Worm (Caenorhabditis elegans) whole organism, L3 larva: ENCODE measurements around the gene mltn-7.

Experiments
- fos-1 ChIP-seq: fragments of 150-350 bp; optimal IDR thresholded peaks from 2 replicates; lab custom pipeline; 2014; ENCODE audit warnings: missing biosample characterization, missing genetic modification characterization
- nhr-23 ChIP-seq: fragments of 150-350 bp; optimal IDR thresholded peaks from 2 replicates; lab custom pipeline; 2014; ENCODE audit warnings: missing biosample characterization, missing genetic modification reagents, missing genetic modification characterization
- nhr-28 ChIP-seq: fragments of 150-350 bp; optimal IDR thresholded peaks from 2 replicates; lab custom pipeline; 2014; ENCODE audit warnings: missing biosample characterization, missing genetic modification characterization

DNA sequence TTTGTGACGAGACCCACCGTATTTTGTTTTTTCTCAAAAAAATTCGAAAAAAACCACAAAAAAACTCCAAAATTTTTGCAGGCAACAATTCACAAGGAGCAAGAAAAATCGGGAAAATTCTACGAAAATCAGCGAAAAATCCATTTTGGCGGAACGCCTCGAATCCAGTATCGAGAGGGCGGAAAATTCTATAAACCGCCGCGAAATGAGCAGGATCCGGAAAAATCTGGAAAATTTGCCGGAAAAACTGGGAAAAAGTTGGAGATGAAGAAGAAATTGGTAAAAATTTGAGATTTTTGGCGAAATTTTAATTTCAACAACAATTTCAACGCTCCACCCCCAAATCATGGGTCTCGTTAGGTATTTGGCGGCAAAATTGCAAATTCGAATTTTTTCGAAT is 10.1 kb upstream of the mltn-7 start:
- TF ChIP-seq nhr-23 (tag; lab: Kevin White, UChicago) = no peak
- TF ChIP-seq nhr-28 (tag; lab: Kevin White, UChicago) = no peak
- TF ChIP-seq fos-1 (tag; lab: Kevin White, UChicago) = no peak
